Worm (Caenorhabditis elegans) whole organism, L4/young adult: Measurements from ENCODE around the gene C17B7.8.

Experiments
- W03F9.2 ChIP-seq: fragments of 150-350 bp; optimal IDR thresholded peaks from 2 replicates; lab custom pipeline; 2014; ENCODE audit warnings: missing biosample characterization, missing genetic modification characterization
- dao-5 ChIP-seq: sonication (generic microtip); optimal IDR thresholded peaks from 2 replicates; lab custom pipeline; 2016; ENCODE audit warnings: missing genotype, missing genetic modification characterization, moderate library complexity, missing compliant biosample characterization
- him-1 ChIP-seq: sonication (generic microtip); optimal IDR thresholded peaks from 2 replicates; lab custom pipeline; 2016; ENCODE audit warnings: missing genotype, missing genetic modification reagents, missing genetic modification characterization, missing compliant biosample characterization

C17B7.8 gene

DNA sequence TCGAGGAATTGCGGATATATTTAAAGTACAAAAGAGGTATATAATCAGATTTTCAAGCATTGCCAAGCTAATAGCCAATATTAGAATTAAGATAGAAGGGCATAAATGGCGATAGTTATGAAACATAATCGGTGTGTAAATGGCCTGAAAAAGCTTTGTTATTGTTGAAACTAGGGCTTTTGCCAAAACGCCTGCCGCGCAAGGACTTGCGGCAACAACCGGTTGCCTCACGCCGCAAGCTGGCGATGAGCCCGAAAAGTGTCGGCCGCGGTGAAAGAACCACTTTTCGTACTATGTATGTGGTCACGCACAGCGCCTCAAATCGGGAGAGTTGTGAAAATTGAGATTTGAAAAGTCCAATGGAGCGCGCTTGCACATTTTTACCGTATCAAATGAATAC, 24.6 kb downstream of the C17B7.8 start:
- TF ChIP-seq him-1 (tag; lab: Kevin White, UChicago) = no peak
- TF ChIP-seq W03F9.2 = no peak
- no peak for TF ChIP-seq dao-5

DNA sequence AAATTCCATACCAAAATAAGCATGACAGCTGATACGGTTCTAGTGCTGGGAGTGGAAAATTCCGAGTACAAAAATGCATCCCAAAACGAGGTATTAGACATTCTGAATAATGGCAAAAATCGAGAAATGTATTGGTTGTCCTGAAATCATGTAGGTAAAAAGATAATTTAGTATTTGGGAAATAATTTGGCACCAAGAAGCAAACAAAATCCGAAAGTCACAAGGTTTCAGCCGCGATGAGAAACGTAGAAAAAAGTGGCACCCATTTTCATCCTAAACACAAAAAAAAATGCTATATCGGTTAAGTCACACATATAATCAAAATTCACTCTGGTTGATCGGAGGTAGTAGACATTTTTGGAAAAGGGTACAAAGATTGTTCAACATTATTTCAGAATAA, 26.3 kb downstream of the C17B7.8 start, which contains the start of gene srx-122:
Gene srx-122, minus strand, starts transcription at position 101 of the 400 bp plus-strand sequence.
- no peak for TF ChIP-seq dao-5
- TF ChIP-seq him-1 (tag; lab: Kevin White, UChicago) = no peak
- no peak for TF ChIP-seq W03F9.2

DNA sequence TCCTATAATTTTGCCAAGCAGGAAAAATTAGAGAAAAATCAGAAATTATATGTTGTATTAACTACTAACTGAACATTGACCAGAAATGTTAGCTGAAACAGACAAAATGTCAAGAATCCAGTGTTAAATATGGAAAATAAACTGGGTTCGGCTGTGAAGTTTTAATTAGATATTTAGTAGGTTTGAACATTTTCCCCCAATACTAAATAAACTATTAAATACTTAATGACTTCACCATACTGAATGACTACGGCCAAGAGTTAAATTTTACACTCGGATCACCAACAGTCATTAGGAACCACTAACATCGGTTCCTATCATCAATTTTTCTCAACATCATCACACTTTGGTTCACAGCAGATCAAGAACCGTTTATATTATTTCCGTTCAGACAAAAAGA, 28.7 kb downstream of the C17B7.8 start:
- TF ChIP-seq dao-5 (no peak), W03F9.2 (no peak), him-1 (tag; lab: Kevin White, UChicago) (no peak)

DNA sequence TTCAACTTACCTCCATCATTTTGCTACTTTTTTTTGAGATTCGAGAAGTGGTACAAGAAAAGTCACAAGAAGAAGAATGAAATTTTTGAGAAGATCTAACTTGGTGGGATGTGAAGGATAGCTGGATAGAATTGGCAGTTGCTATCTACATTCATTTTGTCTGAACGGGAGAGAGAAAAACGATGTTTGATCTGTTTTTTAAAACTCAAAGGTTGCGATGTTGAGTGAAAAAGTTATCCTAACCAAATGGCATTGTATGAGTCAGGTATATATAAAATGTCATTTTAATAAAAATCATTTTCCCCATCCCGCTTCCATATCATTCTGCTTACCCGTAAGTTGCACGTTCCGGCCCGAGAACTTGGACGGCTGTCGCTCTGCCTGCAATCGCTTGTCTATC, 34.8 kb downstream of the C17B7.8 start, which contains the start of gene F35F10.6:
Gene F35F10.6, minus strand, starts transcription at position 101 of the 400 bp plus-strand sequence.
- no peak for TF ChIP-seq him-1 (tag; lab: Kevin White, UChicago)
- no peak for TF ChIP-seq W03F9.2
- TF ChIP-seq dao-5 = no peak

DNA sequence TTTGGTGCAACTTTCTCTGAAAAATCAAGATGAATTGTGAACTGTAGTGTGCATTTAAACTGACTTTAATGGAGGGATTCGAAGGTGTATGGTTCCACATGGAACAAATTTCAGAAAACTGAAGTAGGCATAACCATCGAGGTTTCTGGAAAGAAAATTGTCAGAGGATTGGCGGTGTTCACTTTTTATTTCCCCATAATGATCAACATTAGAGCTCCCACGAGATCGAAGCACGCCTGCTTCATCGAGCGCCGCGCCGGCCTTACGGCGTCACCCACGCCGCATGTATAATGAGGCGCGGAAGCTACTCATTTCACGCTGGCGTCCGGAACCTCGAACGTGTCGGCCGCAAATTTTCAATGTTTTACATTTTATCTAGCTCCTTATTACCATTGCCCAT, 35.9 kb downstream of the C17B7.8 start:
- TF ChIP-seq W03F9.2 (no peak), him-1 (tag; lab: Kevin White, UChicago) (no peak), dao-5 (no peak)

DNA sequence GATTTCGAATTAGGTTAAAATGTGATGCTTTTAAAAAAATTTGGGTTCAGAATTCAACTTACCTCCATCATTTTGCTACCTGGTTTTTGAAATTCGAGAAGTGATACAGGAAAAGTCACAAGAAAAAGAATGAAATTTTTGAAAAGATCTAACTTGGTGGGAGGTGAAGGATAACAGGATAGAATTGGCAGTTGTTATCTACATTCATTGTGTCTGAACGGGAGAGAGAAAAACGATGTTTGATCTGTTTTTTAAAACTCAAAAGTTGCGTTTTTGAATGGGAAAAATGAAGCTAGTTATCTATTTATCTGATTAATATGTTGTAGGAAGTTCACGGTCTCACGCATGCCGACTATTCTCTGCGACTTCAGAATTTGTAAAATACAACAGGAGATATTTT, 36.7 kb downstream of the C17B7.8 start, which contains the start of gene F35F10.7:
Gene F35F10.7, minus strand, starts transcription at position 101 of the 400 bp plus-strand sequence.
- TF ChIP-seq dao-5 (no peak), him-1 (tag; lab: Kevin White, UChicago) (no peak), W03F9.2 (no peak)

DNA sequence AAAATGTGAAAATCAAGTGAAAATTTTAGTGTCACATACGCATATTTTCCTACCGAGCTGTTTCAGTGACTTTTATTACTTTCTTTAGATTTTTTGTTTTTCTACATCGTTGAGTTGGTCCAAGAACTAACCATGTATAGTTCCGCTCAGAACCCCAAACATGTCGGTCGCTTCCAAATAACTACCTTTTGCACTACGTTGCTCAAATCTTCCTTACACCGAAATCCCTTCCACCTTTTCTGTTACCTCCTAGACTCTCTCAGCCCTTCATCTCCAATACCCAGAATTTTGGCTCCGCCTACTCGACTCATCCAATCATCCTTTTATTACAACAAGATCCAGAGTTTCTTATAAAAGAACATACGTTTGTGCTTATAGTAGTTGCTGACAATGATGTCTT, 39.4 kb downstream of the C17B7.8 start, which contains the start of gene F35F10.5:
Gene F35F10.5, plus strand, starts transcription at position 301 of the 400 bp plus-strand sequence.
- TF ChIP-seq dao-5 (no peak), him-1 (tag; lab: Kevin White, UChicago) (no peak), W03F9.2 (no peak)

DNA sequence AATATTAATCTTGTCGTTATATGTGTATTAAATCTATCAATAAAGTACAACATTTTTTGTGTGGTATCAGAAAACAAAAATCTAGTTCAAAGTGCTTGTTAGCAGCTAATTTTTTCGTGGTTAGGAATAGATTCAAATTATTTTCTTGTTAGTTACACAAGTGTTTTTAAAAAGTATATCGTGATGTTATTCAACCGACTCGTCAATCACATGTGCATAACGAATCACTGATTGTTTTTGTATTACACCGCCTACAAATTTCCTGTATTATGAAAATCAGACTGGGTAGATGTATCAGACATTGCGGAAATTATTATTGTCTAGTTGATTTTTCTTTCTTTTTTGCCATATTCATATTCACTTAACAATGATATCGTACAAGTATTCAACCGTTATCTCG, 41.1 kb downstream of the C17B7.8 start, which contains the start of gene str-64:
Gene str-64, plus strand, starts transcription at position 301 of the 400 bp plus-strand sequence.
- TF ChIP-seq him-1 (tag; lab: Kevin White, UChicago) (no peak), W03F9.2 (no peak), dao-5 (no peak)

DNA sequence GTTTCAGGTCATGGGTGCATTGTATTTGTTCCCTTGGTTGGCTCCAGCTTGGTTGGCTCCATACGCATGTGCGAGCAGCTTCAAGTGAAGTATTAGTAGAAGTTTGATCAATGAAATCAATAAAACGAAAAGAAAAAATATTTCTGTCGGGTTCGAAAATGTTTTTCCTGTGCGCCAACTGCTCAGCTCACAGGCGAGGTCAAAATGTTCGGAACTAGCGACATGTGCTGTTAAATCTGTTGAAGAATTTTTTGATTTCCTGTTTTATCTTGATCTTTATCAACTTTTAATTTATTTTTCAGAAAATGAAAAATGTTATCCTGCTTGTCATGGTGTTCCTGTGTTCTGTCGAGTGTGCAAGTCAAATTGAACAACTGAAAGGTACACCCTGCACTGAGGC, 42.6 kb downstream of the C17B7.8 start, which contains the start of gene T28A11.25:
Gene T28A11.25, plus strand, starts transcription at position 301 of the 400 bp plus-strand sequence.
- no peak for TF ChIP-seq dao-5
- no peak for TF ChIP-seq W03F9.2
- TF ChIP-seq him-1 (tag; lab: Kevin White, UChicago) = no peak

DNA sequence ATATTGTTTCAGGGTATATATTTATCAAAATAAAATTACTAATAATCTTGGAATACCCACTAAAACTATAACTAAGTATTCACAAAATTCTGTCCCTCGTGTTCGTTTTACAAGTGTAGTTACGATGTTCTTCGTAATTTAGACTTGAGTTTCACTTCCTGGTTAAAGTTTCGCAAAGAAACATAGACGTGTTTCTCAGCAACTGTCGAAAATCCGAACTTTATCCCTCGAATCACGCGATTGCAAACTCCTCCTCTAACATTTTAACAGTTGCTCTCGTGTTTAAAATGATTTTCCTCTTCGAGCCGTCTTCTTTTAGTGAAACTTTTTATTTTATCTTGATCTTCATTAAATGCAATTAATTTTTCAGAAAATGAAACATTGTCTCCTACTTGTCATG, 44.1 kb downstream of the C17B7.8 start, which contains the start of gene T28A11.2:
Gene T28A11.2, plus strand, starts transcription at position 371 of the 400 bp plus-strand sequence.
- TF ChIP-seq him-1 (tag; lab: Kevin White, UChicago) = no peak
- TF ChIP-seq W03F9.2 = no peak
- TF ChIP-seq dao-5 = no peak

DNA sequence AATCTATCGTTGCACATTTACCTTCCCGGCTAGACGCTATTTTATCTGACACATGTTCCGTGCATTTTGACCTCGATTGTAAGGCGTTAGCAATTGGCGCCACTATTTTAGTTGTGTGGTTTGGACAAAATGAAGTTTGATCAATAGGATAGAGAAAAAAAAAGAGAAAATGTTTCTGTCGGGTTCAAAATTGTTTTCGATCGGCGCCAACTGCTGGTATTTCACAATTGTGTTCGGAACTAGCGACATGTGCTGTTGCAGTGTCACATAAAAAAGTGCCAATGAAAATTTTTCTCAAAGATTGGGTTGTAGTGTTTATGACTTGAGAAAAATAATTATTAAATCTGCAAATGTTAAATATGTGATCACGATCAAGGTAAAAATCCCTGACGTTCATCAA, 44.9 kb downstream of the C17B7.8 start:
- no peak for TF ChIP-seq dao-5
- TF ChIP-seq him-1 (tag; lab: Kevin White, UChicago) = no peak
- TF ChIP-seq W03F9.2 = no peak

DNA sequence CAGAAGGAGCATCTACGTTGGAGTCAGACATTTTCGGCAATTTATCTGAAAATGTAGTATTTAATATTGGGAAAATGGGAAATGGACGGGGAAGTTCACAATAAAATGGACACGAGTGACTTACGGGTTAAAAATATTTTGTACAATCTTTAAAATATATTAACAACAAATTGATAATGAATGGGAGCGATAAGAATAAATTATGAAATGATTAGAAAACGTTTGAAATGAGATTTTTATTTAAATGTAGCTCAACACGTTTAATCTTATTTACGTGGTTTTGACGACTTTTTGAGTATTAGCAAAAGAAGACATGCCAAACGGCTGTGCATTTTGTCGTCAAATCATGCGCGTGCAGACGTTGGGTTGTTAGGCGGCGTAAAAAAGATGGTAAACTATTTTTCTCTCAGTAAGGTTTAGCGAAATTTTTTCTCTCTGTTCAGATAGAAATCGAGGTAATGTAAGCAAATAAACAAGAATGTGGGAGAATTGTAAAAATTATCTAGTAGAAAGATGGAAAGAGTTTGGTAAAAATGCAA, 45.9 kb downstream of the C17B7.8 start, which contains the start of gene fbxa-64:
Gene fbxa-64, minus strand, starts transcription at position 51 of the 539 bp plus-strand sequence.
- TF ChIP-seq dao-5 (no peak), him-1 (tag; lab: Kevin White, UChicago) (no peak), W03F9.2 (no peak)

DNA sequence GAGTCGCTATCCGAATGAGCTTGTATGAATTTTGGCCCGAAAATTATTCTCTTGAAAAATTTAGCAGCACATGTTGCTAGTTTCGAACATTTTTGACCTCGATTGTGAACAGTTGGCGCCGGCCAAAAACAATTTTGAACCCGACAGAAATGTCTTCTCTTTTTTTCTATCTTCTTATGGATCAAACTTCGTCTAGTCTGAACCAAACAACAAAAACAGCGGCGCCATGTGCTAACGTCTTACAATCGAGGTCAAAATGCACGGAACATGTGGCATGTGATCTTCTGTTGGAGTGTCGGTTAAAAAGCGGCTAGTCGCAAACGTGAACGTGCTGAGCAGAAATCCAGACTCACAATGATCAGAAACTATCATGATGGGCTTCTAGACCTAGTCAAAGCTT, 47.9 kb downstream of the C17B7.8 start:
- TF ChIP-seq W03F9.2 (no peak), him-1 (tag; lab: Kevin White, UChicago) (no peak), dao-5 (no peak)

DNA sequence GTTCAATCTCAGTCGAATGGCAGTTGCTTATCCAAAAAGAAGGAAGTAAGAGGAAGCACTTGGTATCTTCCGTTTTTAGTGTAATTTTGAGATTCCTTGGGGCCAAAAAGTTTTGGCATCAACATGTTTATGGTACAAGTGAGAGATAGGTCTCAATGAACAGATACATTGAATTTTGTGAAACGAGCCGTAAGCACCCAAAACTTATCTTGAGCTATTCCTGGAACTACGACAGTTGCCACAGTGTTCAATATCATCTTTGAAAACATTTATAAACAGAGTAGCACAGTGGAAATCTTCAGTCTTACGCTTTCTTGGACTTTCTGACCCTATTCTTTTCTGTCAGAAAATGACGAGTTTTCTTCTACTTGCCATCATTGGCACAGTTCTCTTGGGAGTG, 49.0 kb downstream of the C17B7.8 start, which contains the start of gene T28A11.3:
Gene T28A11.3, plus strand, starts transcription at position 301 of the 400 bp plus-strand sequence.
- TF ChIP-seq W03F9.2 = no peak
- TF ChIP-seq him-1 (tag; lab: Kevin White, UChicago) = no peak
- TF ChIP-seq dao-5 = no peak

DNA sequence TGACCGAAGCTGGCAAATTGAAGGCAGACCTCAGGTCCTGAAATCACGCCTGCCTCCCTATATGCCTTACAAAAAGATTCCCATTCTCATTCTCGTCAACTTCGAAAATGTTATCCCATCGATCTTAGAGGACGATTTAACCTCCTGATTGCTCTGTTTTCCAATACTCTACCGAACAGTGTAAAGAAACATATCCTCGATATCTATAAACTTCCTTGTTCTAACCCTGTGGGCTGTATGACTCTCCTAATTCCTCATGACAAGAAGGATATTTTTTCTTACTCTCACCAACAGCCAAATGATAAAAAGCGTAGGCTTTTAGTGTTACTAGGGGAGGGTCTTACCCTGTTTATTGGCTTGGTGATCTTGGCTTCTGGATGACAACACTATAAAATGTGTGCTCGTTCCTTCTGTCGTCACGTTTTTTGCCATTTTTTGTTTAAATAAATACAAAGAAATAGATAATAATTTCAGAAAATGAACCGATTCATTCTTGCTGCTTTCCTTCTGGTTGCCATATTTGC, 50.4 kb downstream of the C17B7.8 start, which contains the start of gene T28A11.4:
Gene T28A11.4, plus strand, starts transcription at position 474 of the 524 bp plus-strand sequence.
- no peak for TF ChIP-seq dao-5
